Worm (Caenorhabditis elegans): ENCODE data around the gene C50F4.10.

Gene C50F4.10

DNA sequence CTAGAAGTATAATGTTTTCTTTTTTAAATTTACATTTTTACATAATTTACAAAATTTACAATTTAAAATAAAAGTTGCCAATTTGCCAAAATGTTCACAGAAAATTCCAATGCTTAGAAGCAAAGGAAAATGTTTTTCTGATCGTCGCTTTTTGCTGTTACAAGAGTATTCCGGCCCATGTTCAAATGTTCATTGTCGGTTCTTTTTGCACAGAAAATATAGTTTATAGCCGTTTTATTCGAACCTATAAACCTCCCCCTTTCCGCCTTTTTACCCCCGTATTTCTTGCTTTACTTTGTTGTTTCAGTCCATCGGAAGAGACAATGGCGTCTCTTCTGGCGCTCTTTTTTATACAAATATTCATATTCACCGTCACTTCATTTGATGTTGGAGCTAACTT is 3.2 kb upstream of the C50F4.10 start, which contains the start of gene tag-329:
Gene tag-329, plus strand, starts transcription at position 301 of the 400 bp plus-strand sequence.
- TF ChIP-seq ztf-25 (GFP tag; IDR thresholded peaks at IDR 0.05) (no peak), ztf-3 (GFP tag; optimal IDR thresholded peaks at IDR 0.05) (no peak), madf-3 (GFP tag; IDR thresholded peaks at IDR 0.05) (no peak), bed-2 (GFP tag; IDR thresholded peaks at IDR 0.05) (no peak), unc-62 (GFP tag; optimal IDR thresholded peaks at IDR 0.05) (no peak), attf-5 (GFP tag; optimal IDR thresholded peaks at IDR 0.05) (no peak), ceh-91 (GFP tag; IDR thresholded peaks at IDR 0.05) (no peak), sdz-38 (tag; optimal IDR thresholded peaks at IDR 0.05) (no peak), madf-8 (GFP tag; conservative IDR thresholded peaks at IDR 0.05) (no peak), mcd-1 (GFP tag; IDR thresholded peaks at IDR 0.05) (no peak), efl-1 (GFP tag; optimal IDR thresholded peaks at IDR 0.05) (no peak), B0336.3 (GFP tag; IDR thresholded peaks at IDR 0.05) (no peak)

- TF ChIP-seq lin-40 (tag; optimal IDR thresholded peaks at IDR 0.05) (no peak), nfya-2 (GFP tag; IDR thresholded peaks at IDR 0.05) (no peak), sptf-2 (GFP tag; optimal IDR thresholded peaks at IDR 0.05) (no peak), xnd-1 (tag; optimal IDR thresholded peaks at IDR 0.05) (no peak), tbp1 (GFP tag; optimal IDR thresholded peaks at IDR 0.05) (no peak), snpc-1.1 (tag; optimal IDR thresholded peaks at IDR 0.05; ENCODE audit: insufficient read depth) (no peak), ceh-79 (tag; optimal IDR thresholded peaks at IDR 0.05) (no peak), rec-8 (tag; optimal IDR thresholded peaks at IDR 0.05) (no peak), zfh-2 (GFP tag; conservative IDR thresholded peaks at IDR 0.05) (no peak), zim-3 (tag; optimal IDR thresholded peaks at IDR 0.05) (no peak), dox-1 (GFP tag; IDR thresholded peaks at IDR 0.05) (no peak), nhr-179 (tag; optimal IDR thresholded peaks at IDR 0.05) (no peak), athp-1 (tag; optimal IDR thresholded peaks at IDR 0.05) (no peak), ets-4 (GFP tag; optimal IDR thresholded peaks at IDR 0.05) (no peak), hlh-12 (tag; optimal IDR thresholded peaks at IDR 0.05) (no peak), K12H6.12 (tag; optimal IDR thresholded peaks at IDR 0.05) (no peak), madf-6 (GFP tag; IDR thresholded peaks at IDR 0.05) (no peak), D2030.7 (GFP tag; IDR thresholded peaks at IDR 0.05) (no peak)
Measured at ce11 chrV:9527984-9528383, 3.4 kb downstream of the C50F4.10 start.

DNA sequence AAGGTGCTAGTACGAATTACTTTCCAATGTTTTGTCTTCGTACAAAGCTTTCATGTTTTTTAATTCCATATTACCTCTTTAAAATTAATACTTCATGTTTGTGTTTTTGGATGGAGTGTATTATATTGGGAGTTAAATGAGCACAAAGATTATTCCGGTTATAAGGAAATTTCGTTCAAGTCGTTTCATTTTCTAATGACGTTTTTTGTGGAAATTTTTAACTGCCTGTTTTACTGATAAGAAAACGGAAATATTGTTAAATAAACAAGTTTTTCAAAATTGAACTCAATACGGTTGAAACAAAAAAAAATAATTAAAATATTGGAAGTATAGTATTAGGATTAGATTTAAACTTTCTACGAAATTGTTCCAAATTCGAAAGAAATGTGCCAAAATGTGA is 4.0 kb downstream of the C50F4.10 start:
- TF ChIP-seq nhr-80 (tag; optimal IDR thresholded peaks at IDR 0.05) (peak; percentile 3), madf-10 (tag; optimal IDR thresholded peaks at IDR 0.05) (no peak), pha-4 (tag; optimal IDR thresholded peaks at IDR 0.05) (no peak), mes-4 (tag; optimal IDR thresholded peaks at IDR 0.05) (no peak), ceh-91 (GFP tag; IDR thresholded peaks at IDR 0.05) (no peak), zfh-2 (GFP tag; conservative IDR thresholded peaks at IDR 0.05) (no peak), K12H6.12 (tag; optimal IDR thresholded peaks at IDR 0.05) (no peak)

DNA sequence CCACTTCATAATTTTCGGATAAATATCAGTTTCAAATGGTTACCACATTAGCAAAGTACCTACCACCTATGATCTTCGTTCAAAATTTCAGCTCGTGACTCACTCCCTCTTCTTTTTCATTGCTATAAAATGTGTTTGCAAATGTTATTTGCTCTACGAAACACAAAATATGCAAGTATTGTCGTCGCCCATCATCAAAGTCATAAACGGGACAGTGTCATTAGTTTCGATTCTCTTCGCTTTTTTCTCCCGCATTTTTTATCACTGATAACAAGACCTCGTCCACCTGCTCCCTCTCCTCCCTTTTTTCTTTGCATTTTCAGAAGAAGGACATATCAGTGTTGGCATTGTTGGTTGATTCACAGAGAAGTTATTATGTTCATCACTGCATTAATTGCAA is 4.9 kb downstream of the C50F4.10 start, which contains the start of gene C50F4.1:
Gene C50F4.1, plus strand, starts transcription at position 324 of the 400 bp plus-strand sequence.
- peak; percentile 95 for TF ChIP-seq nhr-80 (tag; optimal IDR thresholded peaks at IDR 0.05)
- TF ChIP-seq F10E7.11 (tag; optimal IDR thresholded peaks at IDR 0.05), result no peak
- TF ChIP-seq Y67H2A.10 (GFP tag; conservative IDR thresholded peaks at IDR 0.05), result no peak
- no peak for TF ChIP-seq lsy-27 (tag; optimal IDR thresholded peaks at IDR 0.05; ENCODE audit: borderline replicate concordance, insufficient read depth)
- TF ChIP-seq ets-4 (GFP tag; optimal IDR thresholded peaks at IDR 0.05), result peak; percentile 37

All from whole organism, young adult.